Worm (Caenorhabditis elegans) whole organism, L2 larva: ENCODE measurements around the gene tbc-7.

Experiments
- C34F6.9 ChIP-seq: fragments of 150-350 bp; optimal IDR thresholded peaks from 2 replicates; lab custom pipeline; 2014; ENCODE audit warnings: missing biosample characterization, missing genetic modification characterization
- F13H6.1 ChIP-seq: sonication (generic microtip); optimal IDR thresholded peaks from 2 replicates; lab custom pipeline; 2016; ENCODE audit warnings: missing genetic modification characterization, missing compliant biosample characterization
- R02D3.7 ChIP-seq: fragments of 150-350 bp; optimal IDR thresholded peaks from 2 replicates; lab custom pipeline; 2014; ENCODE audit warnings: missing biosample characterization, missing genetic modification characterization
- Y55F3AM.14 ChIP-seq: fragments of 200-800 bp; sonication (Bioruptor generic); optimal IDR thresholded peaks from 2 replicates; lab custom pipeline; 2018; ENCODE audit warnings: mild to moderate bottlenecking, missing genetic modification characterization, missing compliant biosample characterization
- ZK546.5 ChIP-seq: sonication (generic microtip); optimal IDR thresholded peaks from 2 replicates; lab custom pipeline; 2017; ENCODE audit warnings: missing biosample characterization, missing genetic modification characterization
- alr-1 ChIP-seq: fragments of 150-350 bp; optimal IDR thresholded peaks from 2 replicates; lab custom pipeline; 2014; ENCODE audit warnings: missing biosample characterization, missing genetic modification characterization
- aly-2 ChIP-seq: fragments of 150-350 bp; optimal IDR thresholded peaks from 2 replicates; lab custom pipeline; 2014; ENCODE audit warnings: missing biosample characterization, missing genetic modification characterization
- ama-1 ChIP-seq: fragments of 150-350 bp; optimal IDR thresholded peaks from 2 replicates; lab custom pipeline; 2018; ENCODE audit warnings: inconsistent platforms
- blmp-1 ChIP-seq: sonication (generic microtip); optimal IDR thresholded peaks from 2 replicates; lab custom pipeline; 2017; ENCODE audit warnings: missing genetic modification characterization, mild to moderate bottlenecking, missing compliant biosample characterization, antibody characterized with exemption, moderate library complexity; ENCODE audit not compliant: insufficient read depth
- ceh-16 ChIP-seq: fragments of 150-350 bp; optimal IDR thresholded peaks from 2 replicates; lab custom pipeline; 2014; ENCODE audit warnings: missing biosample characterization, missing genetic modification characterization
- ceh-82 ChIP-seq: fragments of 150-350 bp; optimal IDR thresholded peaks from 2 replicates; lab custom pipeline; 2014; ENCODE audit warnings: missing biosample characterization, missing genetic modification characterization
- crh-2 ChIP-seq: sonication (generic microtip); optimal IDR thresholded peaks from 2 replicates; lab custom pipeline; 2017; ENCODE audit warnings: missing biosample characterization, missing genetic modification characterization
- dmd-4 ChIP-seq: sonication (generic microtip); optimal IDR thresholded peaks from 2 replicates; lab custom pipeline; 2017; ENCODE audit warnings: missing biosample characterization, missing genetic modification characterization
- egl-27 ChIP-seq: sonication (generic microtip); optimal IDR thresholded peaks from 3 replicates; lab custom pipeline; 2017; ENCODE audit warnings: missing biosample characterization, missing genetic modification reagents, missing genetic modification characterization
- elt-1 ChIP-seq: fragments of 150-350 bp; optimal IDR thresholded peaks from 2 replicates; lab custom pipeline; 2014; ENCODE audit warnings: missing biosample characterization, missing genetic modification characterization
- elt-3 ChIP-seq: sonication (generic microtip); optimal IDR thresholded peaks from 2 replicates; lab custom pipeline; 2017; ENCODE audit warnings: missing biosample characterization, missing genetic modification characterization
- fos-1 ChIP-seq: fragments of 150-350 bp; optimal IDR thresholded peaks from 2 replicates; lab custom pipeline; 2014; ENCODE audit warnings: missing biosample characterization, missing genetic modification characterization
- gmeb-1 ChIP-seq: fragments of 150-350 bp; optimal IDR thresholded peaks from 2 replicates; lab custom pipeline; 2014; ENCODE audit warnings: missing biosample characterization, missing genetic modification characterization
- lin-11 ChIP-seq: fragments of 150-350 bp; sonication (generic microtip); optimal IDR thresholded peaks from 2 replicates; lab custom pipeline; 2014; ENCODE audit warnings: missing biosample characterization, missing genetic modification characterization, inconsistent platforms, mixed read lengths
- lin-13 ChIP-seq: fragments of 150-350 bp; optimal IDR thresholded peaks from 2 replicates; lab custom pipeline; 2014; ENCODE audit warnings: missing biosample characterization, missing genetic modification reagents, missing genetic modification characterization
- lin-39 ChIP-seq: fragments of 150-350 bp; optimal IDR thresholded peaks from 2 replicates; lab custom pipeline; 2014; ENCODE audit warnings: missing biosample characterization, missing genetic modification reagents, missing genetic modification characterization
- lsy-2 ChIP-seq, 2 experiments: fragments of 150-350 bp in 1 of 2; sonication (generic microtip) in 1 of 2; optimal IDR thresholded peaks; 2 replicates each; lab custom pipeline; 2014 to 2017; ENCODE audit warnings: missing biosample characterization in 2 of 2, missing genetic modification characterization in 2 of 2
- mab-5 ChIP-seq: fragments of 150-350 bp; optimal IDR thresholded peaks from 2 replicates; lab custom pipeline; 2014; ENCODE audit warnings: missing biosample characterization, missing genetic modification characterization
- mbf-1 ChIP-seq: sonication (generic microtip); optimal IDR thresholded peaks from 2 replicates; lab custom pipeline; 2017; ENCODE audit warnings: missing biosample characterization, missing genetic modification characterization
- mdl-1 ChIP-seq, 2 experiments: fragments of 150-350 bp in 1 of 2; sonication (generic microtip) in 1 of 2; optimal IDR thresholded peaks; 2 replicates each; lab custom pipeline; 2017; ENCODE audit warnings: missing biosample characterization in 2 of 2, missing genetic modification characterization in 2 of 2
- nhr-10 ChIP-seq: sonication (generic microtip); optimal IDR thresholded peaks from 2 replicates; lab custom pipeline; 2017; ENCODE audit warnings: missing biosample characterization, missing genetic modification characterization
- nhr-11 ChIP-seq: fragments of 150-350 bp; optimal IDR thresholded peaks from 2 replicates; lab custom pipeline; 2014; ENCODE audit warnings: missing biosample characterization, missing genetic modification characterization
- nhr-12 ChIP-seq: fragments of 150-350 bp; optimal IDR thresholded peaks from 2 replicates; lab custom pipeline; 2014; ENCODE audit warnings: missing biosample characterization, missing genetic modification characterization
- nhr-129 ChIP-seq: fragments of 150-350 bp; optimal IDR thresholded peaks from 2 replicates; lab custom pipeline; 2014; ENCODE audit warnings: missing biosample characterization, missing genetic modification characterization
- nhr-21 ChIP-seq: fragments of 150-350 bp; optimal IDR thresholded peaks from 2 replicates; lab custom pipeline; 2014; ENCODE audit warnings: missing biosample characterization, missing genetic modification characterization
- nhr-23 ChIP-seq: fragments of 150-350 bp; optimal IDR thresholded peaks from 2 replicates; lab custom pipeline; 2014; ENCODE audit warnings: missing biosample characterization, missing genetic modification reagents, missing genetic modification characterization
- nhr-237 ChIP-seq: fragments of 150-350 bp; optimal IDR thresholded peaks from 2 replicates; lab custom pipeline; 2014; ENCODE audit warnings: missing biosample characterization, missing genetic modification characterization
- nhr-6 ChIP-seq: fragments of 150-350 bp; optimal IDR thresholded peaks from 2 replicates; lab custom pipeline; 2014; ENCODE audit warnings: missing biosample characterization, missing genetic modification characterization
- peb-1 ChIP-seq: fragments of 150-350 bp; optimal IDR thresholded peaks from 2 replicates; lab custom pipeline; 2014; ENCODE audit warnings: missing biosample characterization, missing genetic modification characterization
- skn-1 ChIP-seq: sonication (generic microtip); optimal IDR thresholded peaks from 2 replicates; lab custom pipeline; 2017; ENCODE audit warnings: missing biosample characterization, missing genetic modification characterization
- sma-3 ChIP-seq: sonication (generic microtip); optimal IDR thresholded peaks from 2 replicates; lab custom pipeline; 2016; ENCODE audit warnings: missing genetic modification reagents, missing genetic modification characterization, missing compliant biosample characterization
- sma-9 ChIP-seq, 2 experiments: fragments of 150-350 bp in 1 of 2; sonication (generic microtip) in 1 of 2; optimal IDR thresholded peaks; 2 replicates each; lab custom pipeline; 2014 to 2016; ENCODE audit warnings: missing genetic modification characterization in 2 of 2, mild to moderate bottlenecking in 1 of 2, missing biosample characterization in 1 of 2, missing compliant biosample characterization in 1 of 2, missing genetic modification reagents in 1 of 2, moderate library complexity in 1 of 2
- snpc-4 ChIP-seq: fragments of 150-350 bp; optimal IDR thresholded peaks from 2 replicates; lab custom pipeline; 2014; ENCODE audit warnings: missing biosample characterization, missing genetic modification characterization
- unc-39 ChIP-seq: fragments of 150-350 bp; optimal IDR thresholded peaks from 2 replicates; lab custom pipeline; 2014; ENCODE audit warnings: missing biosample characterization, missing genetic modification characterization
- unc-55 ChIP-seq: fragments of 150-350 bp; sonication (generic microtip); optimal IDR thresholded peaks from 3 replicates; lab custom pipeline; 2014; ENCODE audit warnings: missing biosample characterization, missing genetic modification reagents, missing genetic modification characterization
- unc-62 ChIP-seq: fragments of 150-350 bp; optimal IDR thresholded peaks from 2 replicates; lab custom pipeline; 2014; ENCODE audit warnings: missing biosample characterization, missing genetic modification reagents, missing genetic modification characterization
- zag-1 ChIP-seq: fragments of 150-350 bp; optimal IDR thresholded peaks from 2 replicates; lab custom pipeline; 2014; ENCODE audit warnings: missing biosample characterization, missing genetic modification characterization
- ztf-11 ChIP-seq: sonication (generic microtip); optimal IDR thresholded peaks from 2 replicates; lab custom pipeline; 2017; ENCODE audit warnings: missing biosample characterization, missing genetic modification characterization
- ztf-4 ChIP-seq: fragments of 150-350 bp; optimal IDR thresholded peaks from 2 replicates; lab custom pipeline; 2014; ENCODE audit warnings: missing biosample characterization, missing genetic modification characterization

The tbc-7 gene

DNA sequence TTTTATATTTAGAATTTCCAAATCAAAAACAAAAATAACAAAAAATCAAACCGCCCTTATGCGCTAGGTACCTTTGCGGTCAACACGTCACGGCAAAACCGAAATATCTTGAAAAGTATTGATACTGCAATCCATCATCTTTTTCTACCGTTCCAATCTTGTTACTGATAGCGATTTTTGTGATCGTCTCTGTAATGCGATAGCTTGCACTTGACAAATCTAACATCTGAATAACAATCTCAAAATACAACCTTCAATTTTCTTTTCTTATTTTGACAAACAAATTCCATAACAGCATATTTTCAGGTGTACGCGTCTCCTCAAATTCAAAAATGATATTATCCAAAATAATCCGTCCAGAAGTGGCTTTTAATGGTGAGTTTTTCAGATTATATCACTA lies at the start of gene tbc-7:
Gene tbc-7 (plus strand): TSS at position 301 of the 400 bp plus-strand sequence.
- no peak for TF ChIP-seq lsy-2 (tag; optimal IDR thresholded peaks at IDR 0.05; lab: Kevin White, UChicago)
- TF ChIP-seq dmd-4 (tag; lab: Kevin White, UChicago): no peak
- TF ChIP-seq ceh-82 (tag; lab: Kevin White, UChicago): no peak
- TF ChIP-seq mab-5: no peak
- TF ChIP-seq crh-2 (tag; lab: Kevin White, UChicago): no peak
- no peak for TF ChIP-seq sma-9 (GFP tag; optimal IDR thresholded peaks at IDR 0.05; lab: Kevin White, UChicago)
- no peak for TF ChIP-seq sma-9 (tag; optimal IDR thresholded peaks at IDR 0.05; lab: Kevin White, UChicago)
- no peak for TF ChIP-seq unc-55
- TF ChIP-seq lin-13 (GFP tag; lab: Kevin White, UChicago): no peak
- no peak for TF ChIP-seq nhr-6 (tag; lab: Kevin White, UChicago)
- no peak for TF ChIP-seq nhr-237 (tag; lab: Kevin White, UChicago)
- no peak for TF ChIP-seq nhr-129
- TF ChIP-seq gmeb-1 (tag; lab: Kevin White, UChicago): no peak
- TF ChIP-seq nhr-12: no peak
- TF ChIP-seq nhr-21 (tag; lab: Kevin White, UChicago): no peak
- TF ChIP-seq ceh-16 (tag; lab: Kevin White, UChicago): no peak
- TF ChIP-seq nhr-11 (tag; lab: Kevin White, UChicago): no peak
- no peak for TF ChIP-seq peb-1
- TF ChIP-seq nhr-23 (tag; lab: Kevin White, UChicago): no peak
- TF ChIP-seq lin-11 (tag; lab: Kevin White, UChicago): no peak
- no peak for TF ChIP-seq fos-1 (tag; lab: Kevin White, UChicago)

ce11 chrX:5084495-5084894 lies 49.6 kb upstream of the tbc-7 start, which contains the start of gene ets-5:
Gene ets-5 (minus strand): TSS chrX:5084526.
- TF ChIP-seq F13H6.1 (no peak), elt-1 (no peak), ztf-4 (tag; lab: Kevin White, UChicago) (no peak), nhr-237 (tag; lab: Kevin White, UChicago) (no peak), crh-2 (tag; lab: Kevin White, UChicago) (no peak), peb-1 (no peak), ceh-16 (tag; lab: Kevin White, UChicago) (no peak), zag-1 (tag; lab: Kevin White, UChicago) (no peak), nhr-23 (tag; lab: Kevin White, UChicago) (no peak), ZK546.5 (tag; lab: Kevin White, UChicago) (no peak), ama-1 (no peak), snpc-4 (no peak), mbf-1 (tag; lab: Kevin White, UChicago) (no peak), ztf-11 (tag; lab: Kevin White, UChicago) (no peak), nhr-12 (no peak), unc-39 (tag; lab: Kevin White, UChicago) (no peak), sma-3 (GFP tag; lab: Kevin White, UChicago) (no peak)
- TF ChIP-seq, all 48 proteins: peak for 0

- TF ChIP-seq ceh-82 (tag; lab: Kevin White, UChicago) (no peak), ztf-11 (tag; lab: Kevin White, UChicago) (no peak), F13H6.1 (peak; percentile 87), nhr-21 (tag; lab: Kevin White, UChicago) (peak; percentile 79), C34F6.9 (tag; lab: Kevin White, UChicago) (peak; percentile 74), nhr-129 (peak; percentile 89), ztf-4 (tag; lab: Kevin White, UChicago) (peak; percentile 47), unc-62 (peak; percentile 26), aly-2 (tag; lab: Kevin White, UChicago) (no peak), nhr-6 (tag; lab: Kevin White, UChicago) (peak; percentile 33), elt-1 (no peak), nhr-12 (no peak), crh-2 (tag; lab: Kevin White, UChicago) (peak; percentile 84), mbf-1 (tag; lab: Kevin White, UChicago) (no peak), gmeb-1 (tag; lab: Kevin White, UChicago) (peak; percentile 60), mdl-1 (tag; optimal IDR thresholded peaks at IDR 0.05; lab: Kevin White, UChicago) (peak in 1 of 2 experiments; percentile 49), lsy-2 (tag; optimal IDR thresholded peaks at IDR 0.05; lab: Kevin White, UChicago) (peak; percentile 67 to 70), ZK546.5 (tag; lab: Kevin White, UChicago) (no peak), dmd-4 (tag; lab: Kevin White, UChicago) (no peak), nhr-237 (tag; lab: Kevin White, UChicago) (no peak), lin-39 (tag; lab: Kevin White, UChicago) (no peak), Y55F3AM.14 (peak; percentile 83), egl-27 (peak; percentile 89), skn-1 (tag; lab: Kevin White, UChicago) (no peak), blmp-1 (tag; lab: Kevin White, UChicago) (peak; percentile 22), sma-9 (GFP tag; optimal IDR thresholded peaks at IDR 0.05; lab: Kevin White, UChicago) (peak; percentile 80), sma-9 (tag; optimal IDR thresholded peaks at IDR 0.05; lab: Kevin White, UChicago) (no peak), ceh-16 (tag; lab: Kevin White, UChicago) (no peak), zag-1 (tag; lab: Kevin White, UChicago) (peak; percentile 55), lin-11 (tag; lab: Kevin White, UChicago) (peak; percentile 69), fos-1 (tag; lab: Kevin White, UChicago) (peak; percentile 91), unc-55 (peak; percentile 67), lin-13 (GFP tag; lab: Kevin White, UChicago) (peak; percentile 83), R02D3.7 (tag; lab: Kevin White, UChicago) (no peak), snpc-4 (peak; percentile 23), nhr-10 (tag; lab: Kevin White, UChicago) (no peak), elt-3 (no peak), nhr-23 (tag; lab: Kevin White, UChicago) (no peak), peb-1 (no peak), alr-1 (tag; lab: Kevin White, UChicago) (no peak), mab-5 (peak; percentile 45), unc-39 (tag; lab: Kevin White, UChicago) (no peak)
Measured at ce11 chrX:5085465-5085864, 48.6 kb upstream of the tbc-7 start.
